2 fruit fly cellular contexts compared by ENCODE assay signal in genomic region chr2L:13820948-13821347, dm6.
TF ChIP-seq lines count a peak whose summit lies in the region.

TSS of gene b (plus strand) at chr2L:13821248.

TF ChIP-seq in whole organism, adult, 20 proteins besides CTCF, POLR2A, EP300 and RAD21:
- TF ChIP-seq Hr96 (GFP tag; optimal IDR thresholded peaks at IDR 0.05; lab: Kevin White, UChicago) (peak; percentile 29), Crg-1 (GFP tag; optimal IDR thresholded peaks at IDR 0.05; lab: Kevin White, UChicago) (no peak)

TF ChIP-seq in whole organism, wandering third instar larva, 38 proteins besides CTCF, POLR2A, EP300 and RAD21:
- TF ChIP-seq fru (GFP tag; optimal IDR thresholded peaks at IDR 0.05; lab: Kevin White, UChicago) (no peak), Rel (GFP tag; optimal IDR thresholded peaks at IDR 0.05; lab: Kevin White, UChicago) (no peak), Rel (tag; optimal IDR thresholded peaks at IDR 0.05; lab: Kevin White, UChicago) (peak; percentile 79)
